Fruit fly (Drosophila melanogaster): ENCODE results near the gene dj.

The dj gene

dm6 chr3R:7081972-7082371 lies 22.9 kb downstream of the dj start, which contains the start of gene Dpck (continued):
- TF ChIP-seq CG34406 (GFP tag; optimal IDR thresholded peaks at IDR 0.05) (peak; percentile 14), cyc (GFP tag; optimal IDR thresholded peaks at IDR 0.05) (peak; percentile 19), CG10669 (GFP tag; optimal IDR thresholded peaks at IDR 0.05) (peak; percentile 20), Lpt (GFP tag; optimal IDR thresholded peaks at IDR 0.05) (no peak), Sox102F (GFP tag; optimal IDR thresholded peaks at IDR 0.05) (peak; percentile 52), CG3032 (tag; optimal IDR thresholded peaks at IDR 0.05) (peak; percentile 35), fkh (GFP tag; optimal IDR thresholded peaks at IDR 0.05) (no peak), pdm3 (GFP tag; optimal IDR thresholded peaks at IDR 0.05) (peak; percentile 65), CG3919 (GFP tag; optimal IDR thresholded peaks at IDR 0.05) (peak; percentile 51), Hr39 (GFP tag; optimal IDR thresholded peaks at IDR 0.05) (peak; percentile 27), fd85E (GFP tag; optimal IDR thresholded peaks at IDR 0.05) (no peak), Sox15 (GFP tag; optimal IDR thresholded peaks at IDR 0.05) (no peak), CG4318 (GFP tag; optimal IDR thresholded peaks at IDR 0.05) (no peak), eg (GFP tag; IDR thresholded peaks at IDR 0.05) (peak; percentile 63), CG8632 (GFP tag; optimal IDR thresholded peaks at IDR 0.05) (no peak), CG10631 (GFP tag; optimal IDR thresholded peaks at IDR 0.05) (no peak), acj6 (GFP tag; optimal IDR thresholded peaks at IDR 0.05) (peak; percentile 47), dac (GFP tag; optimal IDR thresholded peaks at IDR 0.05) (no peak), Smox (GFP tag; optimal IDR thresholded peaks at IDR 0.05) (peak; percentile 40), CG6276 (GFP tag; optimal IDR thresholded peaks at IDR 0.05) (peak; percentile 48), CG16779 (tag; optimal IDR thresholded peaks at IDR 0.05) (peak; percentile 44)

dm6 chr3R:7083750-7084149 lies 24.6 kb downstream of the dj start:
- no peak for TF ChIP-seq eg (GFP tag; IDR thresholded peaks at IDR 0.05)
- no peak for TF ChIP-seq acj6 (GFP tag; optimal IDR thresholded peaks at IDR 0.05)
- no peak for TF ChIP-seq dsx (GFP tag; optimal IDR thresholded peaks at IDR 0.05; ENCODE audit: poor library complexity, severe bottlenecking)
- TF ChIP-seq Eip75B (GFP tag; optimal IDR thresholded peaks at IDR 0.05), result no peak
- peak; percentile 88 for TF ChIP-seq svp (GFP tag)

dm6 chr3R:7085455-7085854 lies 26.3 kb downstream of the dj start:
- TF ChIP-seq acj6 (GFP tag; optimal IDR thresholded peaks at IDR 0.05), result no peak
- TF ChIP-seq Sox14 (GFP tag; optimal IDR thresholded peaks at IDR 0.05), result peak; percentile 21

- TF ChIP-seq svp (GFP tag) (peak; percentile 42), CG34406 (GFP tag; optimal IDR thresholded peaks at IDR 0.05) (no peak)
Observed at dm6 chr3R:7085983-7086376, 26.9 kb downstream of the dj start, which contains the start of gene Tailor. Gene Tailor, minus strand, starts transcription at chr3R:7086083.

dm6 chr3R:7086377-7087200 lies 27.5 kb downstream of the dj start, which contains the start of gene alphaTub84B:
Gene alphaTub84B, plus strand, starts transcription at chr3R:7086599.
- TF ChIP-seq Sox15 (GFP tag; optimal IDR thresholded peaks at IDR 0.05), result no peak
- peak; percentile 63 to 64 for TF ChIP-seq ss (GFP tag; optimal IDR thresholded peaks at IDR 0.05)
- no peak for TF ChIP-seq dac (GFP tag; optimal IDR thresholded peaks at IDR 0.05)
- TF ChIP-seq CG6792 (GFP tag; optimal IDR thresholded peaks at IDR 0.05), result peak; percentile 15
- TF ChIP-seq Ets21C (GFP tag; optimal IDR thresholded peaks at IDR 0.05), result no peak
- TF ChIP-seq Blimp-1 (GFP tag; optimal IDR thresholded peaks at IDR 0.05), result no peak
- TF ChIP-seq CG6163 (GFP tag; IDR thresholded peaks at IDR 0.05), result peak; percentile 71; the same call in 2 of the 3 replicates
- TF ChIP-seq CG6854 (GFP tag; optimal IDR thresholded peaks at IDR 0.05), result peak; percentile 75
- TF ChIP-seq salr (GFP tag; optimal IDR thresholded peaks at IDR 0.05), result peak; percentile 1 to 14
- TF ChIP-seq pdm3 (GFP tag; optimal IDR thresholded peaks at IDR 0.05), result peak; percentile 46
- TF ChIP-seq CG1621 (tag; optimal IDR thresholded peaks at IDR 0.05), result peak; percentile 54
- peak; percentile 5 for TF ChIP-seq fd85E (GFP tag; optimal IDR thresholded peaks at IDR 0.05)
- peak; percentile 21 for TF ChIP-seq Sox14 (GFP tag; optimal IDR thresholded peaks at IDR 0.05)
- TF ChIP-seq esn (GFP tag; optimal IDR thresholded peaks at IDR 0.05), result peak; percentile 76
- TF ChIP-seq Eip78C (GFP tag), result peak; percentile 78
- peak; percentile 12 for TF ChIP-seq Hr39 (GFP tag; optimal IDR thresholded peaks at IDR 0.05)
- no peak for TF ChIP-seq CG34406 (GFP tag; optimal IDR thresholded peaks at IDR 0.05)
- peak; percentile 68 for TF ChIP-seq Met (GFP tag; optimal IDR thresholded peaks at IDR 0.05)
- TF ChIP-seq CG3032 (tag; optimal IDR thresholded peaks at IDR 0.05), result no peak
- peak; percentile 76 for TF ChIP-seq Sox102F (GFP tag; optimal IDR thresholded peaks at IDR 0.05)
- no peak for TF ChIP-seq Eip93F (GFP tag; optimal IDR thresholded peaks at IDR 0.05)
- TF ChIP-seq Ets96B (tag; optimal IDR thresholded peaks at IDR 0.05), result peak; percentile 8
- peak; percentile 62 for TF ChIP-seq topi (GFP tag; optimal IDR thresholded peaks at IDR 0.05)
- TF ChIP-seq CG10631 (GFP tag; optimal IDR thresholded peaks at IDR 0.05), result no peak
- no peak for TF ChIP-seq CG11762 (GFP tag; optimal IDR thresholded peaks at IDR 0.05; ENCODE audit: insufficient read depth)
- peak; percentile 71 for TF ChIP-seq Eip75B (GFP tag; optimal IDR thresholded peaks at IDR 0.05)

Measured in whole organism, prepupa.